Fruit fly (Drosophila melanogaster): ENCODE results near the gene CG31174.

DNA sequence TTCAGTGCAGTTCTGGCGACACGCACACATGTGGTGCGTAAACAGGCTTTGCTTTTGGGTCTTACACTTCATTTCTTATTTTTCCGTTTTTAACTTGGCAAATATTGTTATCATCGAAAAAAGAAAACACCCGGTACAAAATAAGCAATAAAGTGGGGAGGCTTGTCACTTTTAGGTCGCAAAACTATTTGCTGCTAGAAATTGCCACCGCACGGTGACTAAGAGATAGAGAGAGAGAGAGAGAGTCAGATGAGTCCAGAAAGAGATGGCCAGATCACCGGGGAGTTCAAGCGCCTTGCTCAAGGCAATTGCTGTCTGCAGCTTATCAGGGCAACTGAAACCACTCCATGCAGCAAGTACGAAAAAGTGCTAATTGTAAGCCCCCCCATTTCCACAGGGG, 21.4 kb upstream of the CG31174 start:
- TF ChIP-seq CG3919 (GFP tag; optimal IDR thresholded peaks at IDR 0.05) (no peak), spab (GFP tag; optimal IDR thresholded peaks at IDR 0.05) (no peak), Hr39 (GFP tag; optimal IDR thresholded peaks at IDR 0.05) (no peak), CG31627 (GFP tag; optimal IDR thresholded peaks at IDR 0.05) (no peak), eg (GFP tag; IDR thresholded peaks at IDR 0.05) (peak; percentile 50; the same call in 1 of the 3 replicates), Ets96B (tag; optimal IDR thresholded peaks at IDR 0.05) (no peak), Gug (GFP tag; IDR thresholded peaks at IDR 0.05) (no peak), Sox102F (GFP tag; optimal IDR thresholded peaks at IDR 0.05) (no peak), Hr4 (GFP tag; optimal IDR thresholded peaks at IDR 0.05) (no peak), Smox (GFP tag; optimal IDR thresholded peaks at IDR 0.05) (no peak), Blimp-1 (GFP tag; optimal IDR thresholded peaks at IDR 0.05) (no peak), CG10631 (GFP tag; optimal IDR thresholded peaks at IDR 0.05) (no peak), CG8632 (GFP tag; optimal IDR thresholded peaks at IDR 0.05) (no peak), CG4318 (GFP tag; optimal IDR thresholded peaks at IDR 0.05) (no peak)

Data from whole organism, prepupa.